Fruit fly (Drosophila melanogaster) S2 (cell line): Measurements from ENCODE around the gene Srr.

Experiments
- CG8478 ChIP-seq: fragments of >200 bp; optimal IDR thresholded peaks from 2 replicates; lab custom pipeline; 2018
- CTCF ChIP-seq, 2 experiments: fragments of >200 bp; optimal IDR thresholded peaks; 2 replicates each; lab custom pipeline; 2018

DNA sequence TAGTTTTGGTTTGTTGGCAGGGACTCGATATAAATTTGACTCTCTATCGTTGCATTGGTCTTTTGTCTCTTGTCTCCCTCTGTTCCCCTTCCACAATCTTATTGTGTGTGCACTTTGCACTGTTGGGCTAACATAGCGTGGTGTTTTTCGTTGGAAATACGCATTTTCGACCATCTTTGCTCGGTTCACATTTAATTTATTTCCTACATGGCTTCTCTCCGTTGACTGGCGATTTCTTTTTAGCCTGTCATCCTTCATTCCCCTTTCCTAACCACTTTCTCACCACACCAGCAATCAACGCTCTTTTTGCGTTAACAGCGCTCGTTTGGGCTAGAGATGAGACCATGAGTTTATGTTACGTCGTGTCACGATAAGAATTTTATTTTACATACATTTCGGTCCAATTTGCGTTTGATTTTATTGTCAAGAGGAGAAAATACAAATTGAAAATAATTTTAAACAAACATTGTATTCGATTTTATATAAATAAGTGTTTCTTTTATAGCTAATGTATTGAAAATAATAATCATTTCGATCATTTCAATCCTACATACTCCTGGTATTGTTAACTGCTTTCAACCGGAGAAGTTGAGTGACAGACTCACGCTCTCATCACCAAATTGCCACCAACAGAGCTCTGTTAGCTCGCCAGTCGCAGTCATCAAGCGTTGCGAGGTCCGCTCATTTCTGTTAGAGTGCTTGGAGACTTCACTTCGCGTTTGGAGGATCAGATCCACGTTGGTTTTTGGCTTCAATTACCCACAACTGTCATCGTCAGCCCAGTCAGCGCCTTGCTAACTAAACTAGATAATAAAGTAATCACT lies 23.8 kb upstream of the Srr start:
- TF ChIP-seq CG8478 (lab: Kevin White, UChicago) (no peak), CTCF (optimal IDR thresholded peaks at IDR 0.05; lab: Kevin White, UChicago) (no peak)
